Fruit fly (Drosophila melanogaster): Measurements from ENCODE around the gene Mpi.

Gene Mpi

DNA sequence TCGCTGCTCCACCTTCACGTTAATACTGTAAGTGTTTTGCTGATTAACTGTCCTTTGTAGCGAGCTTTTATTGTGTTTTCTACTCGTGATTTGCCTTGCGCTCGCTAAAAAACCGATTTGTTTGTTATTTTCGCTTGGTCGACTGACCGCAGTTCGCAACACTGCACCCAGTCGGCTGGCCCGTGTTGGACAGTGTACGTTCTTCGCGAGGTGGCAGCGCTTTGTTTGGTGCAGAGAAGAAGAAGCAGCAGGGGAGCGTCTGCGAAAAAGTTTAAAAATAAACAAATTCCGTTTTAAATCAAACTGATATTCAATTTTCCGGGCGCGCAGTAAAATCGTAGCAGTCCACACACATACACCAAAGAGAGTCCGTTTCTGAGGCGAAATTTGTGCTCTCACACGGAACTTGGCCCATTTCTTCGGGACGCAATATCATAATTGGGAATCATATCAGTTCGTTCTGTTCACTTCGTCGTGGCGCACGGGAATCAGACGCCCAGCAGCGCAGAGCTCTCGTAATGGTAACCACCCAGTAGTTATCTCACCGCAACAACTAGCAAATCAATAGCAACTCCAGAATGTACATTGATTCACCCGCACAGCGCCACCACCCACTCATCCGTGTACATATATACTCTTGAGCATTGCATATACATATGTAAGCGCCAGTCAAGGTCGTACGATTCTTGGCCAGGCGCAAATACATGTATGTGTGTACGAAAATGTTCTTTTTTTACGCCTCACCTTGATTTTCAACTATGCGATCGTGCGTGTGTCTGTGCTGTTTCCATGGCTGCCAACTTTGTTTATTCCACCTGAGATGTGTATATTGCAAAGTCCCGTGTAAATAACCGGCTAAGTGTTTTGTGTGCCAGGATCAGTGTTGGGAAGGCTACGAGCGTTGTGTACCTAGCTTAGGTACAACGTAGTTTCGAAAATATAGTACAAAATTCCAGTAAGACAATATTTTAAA lies 8.5 kb downstream of the Mpi start, which contains the start of gene Naa80 (continued):
- TF ChIP-seq CG7839 (tag; optimal IDR thresholded peaks at IDR 0.05) (peak; percentile 54), CG7556 (GFP tag; optimal IDR thresholded peaks at IDR 0.05) (peak; percentile 48), dm (GFP tag; optimal IDR thresholded peaks at IDR 0.05) (peak; percentile 67), CG32532 (GFP tag; IDR thresholded peaks at IDR 0.05) (peak; percentile 61; the same call in 1 of the 2 replicates), tx (GFP tag; optimal IDR thresholded peaks at IDR 0.05) (peak; percentile 69), Hr3 (GFP tag; optimal IDR thresholded peaks at IDR 0.05) (peak; percentile 54), CG9727 (GFP tag; optimal IDR thresholded peaks at IDR 0.05) (peak; percentile 24), ind (GFP tag; optimal IDR thresholded peaks at IDR 0.05) (peak; percentile 72), CG32772 (GFP tag; IDR thresholded peaks at IDR 0.05) (peak; percentile 24; the same call in 1 of the 2 replicates), CG2116 (GFP tag; optimal IDR thresholded peaks at IDR 0.05) (peak; percentile 81), CG30403 (GFP tag; optimal IDR thresholded peaks at IDR 0.05) (peak; percentile 58), Usf (GFP tag; optimal IDR thresholded peaks at IDR 0.05) (peak; percentile 10), jigr1 (GFP tag; IDR thresholded peaks at IDR 0.05) (no peak), pum (GFP tag; optimal IDR thresholded peaks at IDR 0.05) (peak; percentile 78), CHES-1-like (GFP tag; optimal IDR thresholded peaks at IDR 0.05) (peak; percentile 94), dysf (GFP tag; IDR thresholded peaks at IDR 0.05) (peak; percentile 51; the same call in 1 of the 3 replicates), nom (GFP tag; optimal IDR thresholded peaks at IDR 0.05) (peak; percentile 71), Sox100B (GFP tag; optimal IDR thresholded peaks at IDR 0.05) (no peak), CG34224 (GFP tag; IDR thresholded peaks at IDR 0.05; ENCODE audit: partially characterized antibody) (peak; percentile 53; the same call in 2 of the 3 replicates), CG12104 (GFP tag; optimal IDR thresholded peaks at IDR 0.05) (peak; percentile 36), mld (GFP tag; IDR thresholded peaks at IDR 0.05; ENCODE audit: partially characterized antibody) (no peak), sens-2 (GFP tag; IDR thresholded peaks at IDR 0.05) (no peak), ERR (GFP tag; optimal IDR thresholded peaks at IDR 0.05) (peak; percentile 82), Abd-B (GFP tag; optimal IDR thresholded peaks at IDR 0.05) (peak; percentile 15), da (GFP tag; optimal IDR thresholded peaks at IDR 0.05) (peak; percentile 38), Antp (GFP tag; optimal IDR thresholded peaks at IDR 0.05) (peak; percentile 89), hkb (optimal IDR thresholded peaks at IDR 0.05) (peak; percentile 81), hkb (GFP tag; IDR thresholded peaks at IDR 0.05) (peak; percentile 37; the same call in 1 of the 2 replicates), sens (GFP tag) (peak; percentile 85), D (optimal IDR thresholded peaks at IDR 0.05) (no peak), D (GFP tag; optimal IDR thresholded peaks at IDR 0.05) (no peak), sc (optimal IDR thresholded peaks at IDR 0.05) (no peak), sc (GFP tag; optimal IDR thresholded peaks at IDR 0.05) (no peak), mirr (GFP tag; optimal IDR thresholded peaks at IDR 0.05) (peak; percentile 28), fd96Cb (tag; optimal IDR thresholded peaks at IDR 0.05) (no peak), oc (tag; optimal IDR thresholded peaks at IDR 0.05) (no peak), Asciz (GFP tag; optimal IDR thresholded peaks at IDR 0.05) (no peak), psq (GFP tag; optimal IDR thresholded peaks at IDR 0.05) (no peak), gcm2 (GFP tag; optimal IDR thresholded peaks at IDR 0.05) (no peak), tna (GFP tag; IDR thresholded peaks at IDR 0.05; ENCODE audit: partially characterized antibody) (peak; percentile 48; the same call in 1 of the 2 replicates), CG12391 (tag; optimal IDR thresholded peaks at IDR 0.05) (peak; percentile 38), sob (GFP tag; IDR thresholded peaks at IDR 0.05) (peak; percentile 86), jing (GFP tag; optimal IDR thresholded peaks at IDR 0.05) (no peak), ewg (GFP tag; optimal IDR thresholded peaks at IDR 0.05) (peak; percentile 58), CG4707 (GFP tag; optimal IDR thresholded peaks at IDR 0.05) (peak; percentile 7), dpn (GFP tag; optimal IDR thresholded peaks at IDR 0.05) (peak; percentile 77), CG14441 (GFP tag; IDR thresholded peaks at IDR 0.05) (peak; percentile 35; the same call in 1 of the 2 replicates), kni (GFP tag; optimal IDR thresholded peaks at IDR 0.05) (peak; percentile 54), otp (GFP tag; IDR thresholded peaks at IDR 0.05) (0 out of 3 replicates have a peak, but pooled peaks have one; percentile 6)

Measured in whole organism, embryonic.